Worm (Caenorhabditis elegans): ENCODE results near the gene Y54G2A.15.

DNA sequence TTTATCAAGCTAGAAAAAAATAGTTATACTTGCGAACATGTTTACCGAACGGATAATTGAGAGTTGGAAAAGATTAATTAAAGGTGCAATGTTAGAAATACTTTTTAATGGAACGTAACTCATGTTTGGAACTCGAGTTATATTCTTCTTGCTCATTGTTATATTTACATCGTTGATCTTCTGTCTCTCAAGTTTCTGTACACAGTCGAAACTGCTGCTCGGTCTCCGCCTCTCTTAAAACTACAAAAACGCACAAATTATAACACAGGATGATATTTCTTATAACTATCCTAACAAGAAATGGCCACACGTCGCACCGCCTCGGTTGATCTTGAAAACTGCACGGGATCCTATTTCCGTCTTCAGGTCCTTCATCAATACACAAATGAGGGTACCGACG is 9.3 kb downstream of the Y54G2A.15 start, which contains the start of gene pudl-2:
- TF ChIP-seq nhr-77 (tag; optimal IDR thresholded peaks at IDR 0.05) (no peak), nhr-12 (tag; optimal IDR thresholded peaks at IDR 0.05) (no peak), fkh-10 (GFP tag; optimal IDR thresholded peaks at IDR 0.05) (no peak), R02D3.7 (tag; optimal IDR thresholded peaks at IDR 0.05) (no peak)
